Worm (Caenorhabditis elegans) whole organism, early embryonic: ENCODE results near the gene cutl-25.

Experiments used
- F13C5.2 ChIP-seq: sonication (generic microtip); optimal IDR thresholded peaks from 2 replicates; lab custom pipeline; 2017; ENCODE audit warnings: mild to moderate bottlenecking, missing genetic modification characterization, inconsistent platforms, missing compliant biosample characterization
- ama-1 ChIP-seq: fragments of 150-350 bp; optimal IDR thresholded peaks from 2 replicates; lab custom pipeline; 2014

DNA sequence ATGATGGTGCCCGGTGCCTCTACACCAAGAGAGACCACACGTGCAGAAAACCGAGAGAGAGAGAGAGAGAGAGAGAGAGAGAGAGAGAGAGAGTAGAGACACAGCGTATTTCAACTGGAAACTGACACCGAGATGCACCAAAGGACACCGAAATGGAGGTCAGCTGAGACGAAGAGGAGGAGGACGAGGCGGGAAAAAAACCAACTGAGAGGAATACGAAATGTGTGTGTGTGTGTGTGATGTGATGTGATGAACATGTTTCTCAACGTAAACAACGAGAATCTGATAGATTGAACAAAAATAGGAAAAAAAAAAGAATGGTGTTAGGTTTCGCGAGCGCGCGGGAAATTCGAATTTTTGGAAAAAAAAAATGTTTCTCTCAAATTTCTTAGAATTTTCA lies 9.6 kb downstream of the cutl-25 start:
- TF ChIP-seq F13C5.2 (tag; lab: Kevin White, UChicago) (no peak), ama-1 (lab: Kevin White, UChicago) (no peak)
